Fruit fly (Drosophila melanogaster) S2 (cell line): ENCODE data around the gene side-VII.

ENCODE experiments used
- CG8478 ChIP-seq: fragments of >200 bp; optimal IDR thresholded peaks from 2 replicates; lab custom pipeline; 2018
- CTCF ChIP-seq, 2 experiments: fragments of >200 bp; optimal IDR thresholded peaks; 2 replicates each; lab custom pipeline; 2018

dm6 chr3R:9754487-9754886, 14.7 kb upstream of the side-VII start, which contains the start of gene Tti1:
- no peak for TF ChIP-seq CG8478 (lab: Kevin White, UChicago)
- TF ChIP-seq CTCF (optimal IDR thresholded peaks at IDR 0.05; lab: Kevin White, UChicago), result no peak
